Fruit fly (Drosophila melanogaster) whole organism, adult: Measurements from ENCODE around the gene CG32373.

ENCODE experiments used
- CG11617 ChIP-seq: fragments of 200-800 bp; sonication (Bioruptor generic); optimal IDR thresholded peaks from 2 replicates; lab custom pipeline; 2017; ENCODE audit warnings: mild to moderate bottlenecking, missing biosample characterization, missing genetic modification reagents, missing genetic modification characterization
- CG12768 ChIP-seq: fragments of 200-800 bp; sonication (Bioruptor generic); optimal IDR thresholded peaks from 2 replicates; lab custom pipeline; 2017; ENCODE audit warnings: missing biosample characterization, missing genetic modification characterization, mild to moderate bottlenecking, moderate library complexity, missing genetic modification reagents
- CG14711 ChIP-seq: fragments of 200-800 bp; sonication (Bioruptor generic); optimal IDR thresholded peaks from 2 replicates; lab custom pipeline; 2018; ENCODE audit warnings: missing biosample characterization, mild to moderate bottlenecking, missing genetic modification characterization, moderate library complexity
- CG1620 ChIP-seq: fragments of 200-800 bp; sonication (Bioruptor generic); optimal IDR thresholded peaks from 2 replicates; lab custom pipeline; 2016; ENCODE audit warnings: missing biosample characterization, missing genetic modification characterization
- CG7045 ChIP-seq: fragments of 200-800 bp; sonication (Bioruptor generic); optimal IDR thresholded peaks from 2 replicates; lab custom pipeline; 2017; ENCODE audit warnings: missing biosample characterization, mild to moderate bottlenecking, missing genetic modification characterization
- CG7101 ChIP-seq: fragments of 200-800 bp; sonication (Bioruptor generic); optimal IDR thresholded peaks from 2 replicates; lab custom pipeline; 2018; ENCODE audit warnings: missing biosample characterization, mild to moderate bottlenecking, missing genetic modification characterization, moderate library complexity
- Clk ChIP-seq: fragments of 200-800 bp; sonication (Bioruptor generic); optimal IDR thresholded peaks from 2 replicates; lab custom pipeline; 2017; ENCODE audit warnings: missing biosample characterization, missing genetic modification characterization
- Crg-1 ChIP-seq: fragments of 200-800 bp; sonication (Bioruptor generic); optimal IDR thresholded peaks from 2 replicates; lab custom pipeline; 2016; ENCODE audit warnings: missing biosample characterization, missing genetic modification characterization
- Hr96 ChIP-seq: fragments of 200-800 bp; sonication (Bioruptor generic); optimal IDR thresholded peaks from 2 replicates; lab custom pipeline; 2016; ENCODE audit warnings: missing biosample characterization, missing genetic modification characterization
- Mnt ChIP-seq: fragments of 200-800 bp; sonication (Bioruptor generic); optimal IDR thresholded peaks from 2 replicates; lab custom pipeline; 2016; ENCODE audit warnings: missing biosample characterization, mild to moderate bottlenecking, missing genetic modification characterization
- bab1 ChIP-seq: fragments of 200-800 bp; sonication (Bioruptor generic); optimal IDR thresholded peaks from 3 replicates; lab custom pipeline; 2019; ENCODE audit warnings: missing biosample characterization, mild to moderate bottlenecking, missing genetic modification characterization, moderate library complexity
- cic ChIP-seq: fragments of 200-800 bp; sonication (Bioruptor generic); optimal IDR thresholded peaks from 2 replicates; lab custom pipeline; 2017; ENCODE audit warnings: missing biosample characterization, mild to moderate bottlenecking, missing genetic modification characterization, moderate library complexity
- kay ChIP-seq: fragments of 200-800 bp; sonication (Bioruptor generic); peaks from one replicate; lab custom pipeline; 2016; ENCODE audit warnings: missing biosample characterization, missing genetic modification characterization, borderline replicate concordance
- ovo ChIP-seq: fragments of 200-800 bp; sonication (Bioruptor generic); optimal IDR thresholded peaks from 2 replicates; lab custom pipeline; 2016; ENCODE audit warnings: missing biosample characterization, missing genetic modification characterization

DNA sequence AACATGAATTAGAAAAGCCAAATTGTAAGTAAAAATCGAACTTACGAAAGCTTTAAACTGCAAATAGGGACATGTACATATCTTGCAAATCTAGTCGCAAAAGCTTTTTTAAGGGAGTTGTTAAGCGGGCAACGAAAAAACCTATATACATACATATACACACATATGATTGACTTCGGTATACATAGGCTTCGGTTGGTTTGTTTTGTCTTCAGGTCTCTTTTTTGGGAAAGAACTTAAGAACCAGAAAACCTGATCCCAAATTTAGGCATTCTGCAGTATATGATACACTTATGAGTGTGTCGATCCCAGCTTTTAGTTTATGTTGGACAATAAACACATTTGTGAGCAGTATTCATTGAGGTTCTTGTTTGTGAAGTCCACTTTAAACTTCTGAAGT is 76.3 kb downstream of the CG32373 start:
- TF ChIP-seq kay (GFP tag; lab: Kevin White, UChicago) (no peak), CG1620 (GFP tag; lab: Kevin White, UChicago) (no peak), CG7101 (tag; lab: Kevin White, UChicago) (no peak), Clk (GFP tag; lab: Kevin White, UChicago) (no peak), Crg-1 (GFP tag; lab: Kevin White, UChicago) (no peak), ovo (GFP tag; lab: Kevin White, UChicago) (no peak), Mnt (GFP tag; lab: Kevin White, UChicago) (no peak), CG12768 (GFP tag; lab: Kevin White, UChicago) (no peak), bab1 (GFP tag; lab: Kevin White, UChicago) (no peak), CG14711 (tag; lab: Kevin White, UChicago) (no peak), Hr96 (GFP tag; lab: Kevin White, UChicago) (no peak), CG7045 (GFP tag; lab: Kevin White, UChicago) (no peak), CG11617 (GFP tag; lab: Kevin White, UChicago) (no peak), cic (GFP tag; lab: Kevin White, UChicago) (no peak)
